Fruit fly (Drosophila melanogaster) whole organism, embryonic: ENCODE data around the gene ClC-a.

Source experiments
- CG10565 ChIP-seq: fragments of 200-800 bp; sonication (Bioruptor generic); optimal IDR thresholded peaks from 3 replicates; lab custom pipeline; 2016; ENCODE audit warnings: missing biosample characterization, mild to moderate bottlenecking, missing genetic modification characterization
- CG11093 ChIP-seq: fragments of 200-800 bp; sonication (Bioruptor generic); IDR thresholded peaks from 3 replicates; pipeline ENCODE4 v1.3.6; 2022; ENCODE audit warnings: missing biosample characterization, missing genetic modification characterization
- CG11247 ChIP-seq: fragments of 200-800 bp; sonication (Bioruptor generic); IDR thresholded peaks from 2 replicates; pipeline ENCODE4 v1.3.6; 2022; ENCODE audit warnings: missing biosample characterization, missing genetic modification characterization
- CG11696 ChIP-seq: fragments of 200-800 bp; sonication (Bioruptor generic); IDR thresholded peaks from 2 replicates; pipeline ENCODE4 v1.3.6; 2022; ENCODE audit warnings: missing biosample characterization, missing genetic modification characterization
- CG1233 ChIP-seq: fragments of 200-800 bp; sonication (Bioruptor generic); optimal IDR thresholded peaks from 4 replicates; lab custom pipeline; 2018; ENCODE audit warnings: missing biosample characterization, mild to moderate bottlenecking, missing genetic modification characterization
- CG13894 ChIP-seq: fragments of 200-800 bp; sonication (Bioruptor generic); optimal IDR thresholded peaks from 3 replicates; lab custom pipeline; 2018; ENCODE audit warnings: missing biosample characterization, mild to moderate bottlenecking, missing genetic modification characterization, moderate library complexity
- CG14050 ChIP-seq: fragments of 200-800 bp; sonication (Bioruptor generic); IDR thresholded peaks from 3 replicates; pipeline ENCODE4 v1.3.6; 2022; ENCODE audit warnings: missing biosample characterization, missing genetic modification characterization
- CG16863 ChIP-seq: fragments of 200-800 bp; sonication (Bioruptor generic); optimal IDR thresholded peaks from 3 replicates; lab custom pipeline; 2016; ENCODE audit warnings: missing biosample characterization, missing genetic modification characterization
- CG17568 ChIP-seq: fragments of 200-800 bp; sonication (Bioruptor generic); optimal IDR thresholded peaks from 2 replicates; lab custom pipeline; 2018; ENCODE audit warnings: missing biosample characterization, mild to moderate bottlenecking, missing genetic modification characterization, moderate library complexity
- CG18262 ChIP-seq: fragments of 200-800 bp; optimal IDR thresholded peaks from 3 replicates; lab custom pipeline; 2019; ENCODE audit warnings: missing biosample characterization, mild to moderate bottlenecking, missing genetic modification characterization, moderate library complexity
- CG2120 ChIP-seq: fragments of 200-800 bp; sonication (Bioruptor generic); optimal IDR thresholded peaks from 3 replicates; lab custom pipeline; 2016; ENCODE audit warnings: missing biosample characterization, missing genetic modification characterization
- CG3281 ChIP-seq: fragments of 200-800 bp; sonication (Bioruptor generic); optimal IDR thresholded peaks from 3 replicates; lab custom pipeline; 2017; ENCODE audit warnings: missing biosample characterization, mild to moderate bottlenecking, missing genetic modification characterization
- CG34376 ChIP-seq: fragments of 200-800 bp; sonication (Bioruptor generic); optimal IDR thresholded peaks from 2 replicates; lab custom pipeline; 2018; ENCODE audit warnings: missing biosample characterization, mild to moderate bottlenecking, missing genetic modification characterization
- CG3995 ChIP-seq: fragments of 200-800 bp; sonication (Bioruptor generic); optimal IDR thresholded peaks from 3 replicates; lab custom pipeline; 2016; ENCODE audit warnings: missing biosample characterization, missing genetic modification characterization
- CG5180 ChIP-seq: fragments of 200-800 bp; sonication (Bioruptor generic); optimal IDR thresholded peaks from 3 replicates; lab custom pipeline; 2017; ENCODE audit warnings: missing biosample characterization, missing genetic modification characterization, mild to moderate bottlenecking, moderate library complexity, missing genetic modification reagents
- CG6254 ChIP-seq: fragments of 200-800 bp; sonication (Bioruptor generic); optimal IDR thresholded peaks from 3 replicates; lab custom pipeline; 2017; ENCODE audit warnings: mild to moderate bottlenecking, missing biosample characterization, missing genetic modification reagents, missing genetic modification characterization
- CG7745 ChIP-seq: fragments of 200-800 bp; sonication (Bioruptor generic); optimal IDR thresholded peaks from 2 replicates; lab custom pipeline; 2018; ENCODE audit warnings: missing biosample characterization, mild to moderate bottlenecking, missing genetic modification characterization, moderate library complexity
- CG7987 ChIP-seq: fragments of 200-800 bp; sonication (Bioruptor generic); optimal IDR thresholded peaks from 2 replicates; lab custom pipeline; 2018; ENCODE audit warnings: missing biosample characterization, mild to moderate bottlenecking, missing genetic modification characterization, moderate library complexity
- D ChIP-seq, 2 experiments: fragments of 200-800 bp in 1 of 2; fragments of >200 bp in 1 of 2; sonication (Bioruptor generic) in 1 of 2; optimal IDR thresholded peaks; 2 replicates in 1 of 2; 3 replicates in 1 of 2; lab custom pipeline; 2017; ENCODE audit warnings: mild to moderate bottlenecking in 1 of 2, missing biosample characterization in 1 of 2, missing genetic modification characterization in 1 of 2, missing genetic modification reagents in 1 of 2
- Dfd ChIP-seq, 2 experiments: fragments of >200 bp; optimal IDR thresholded peaks; 2 replicates each; lab custom pipeline; 2017; ENCODE audit warnings: missing biosample characterization in 2 of 2, missing genetic modification characterization in 2 of 2
- GATAe ChIP-seq: fragments of 200-800 bp; sonication (Bioruptor generic); conservative IDR thresholded peaks from 2 replicates; pipeline ENCODE4 v1.3.6; 2022; ENCODE audit warnings: missing biosample characterization, missing genetic modification characterization
- Gug ChIP-seq: fragments of 200-800 bp; sonication (Bioruptor generic); IDR thresholded peaks from 4 replicates; pipeline ENCODE4 v1.3.6; 2022; ENCODE audit warnings: missing biosample characterization, missing genetic modification characterization
- Hey ChIP-seq: fragments of 200-800 bp; sonication (Bioruptor generic); optimal IDR thresholded peaks from 3 replicates; lab custom pipeline; 2018; ENCODE audit warnings: missing biosample characterization, mild to moderate bottlenecking, missing genetic modification characterization
- Lhr ChIP-seq: fragments of 200-800 bp; sonication (Bioruptor generic); optimal IDR thresholded peaks from 3 replicates; lab custom pipeline; 2017; ENCODE audit warnings: mild to moderate bottlenecking, missing biosample characterization, missing genetic modification reagents, missing genetic modification characterization
- Mad ChIP-seq: fragments of 200-800 bp; sonication (Bioruptor generic); optimal IDR thresholded peaks from 2 replicates; lab custom pipeline; 2016; ENCODE audit warnings: missing biosample characterization, missing genetic modification characterization
- Max ChIP-seq: fragments of 200-800 bp; sonication (Bioruptor generic); optimal IDR thresholded peaks from 2 replicates; lab custom pipeline; 2016; ENCODE audit warnings: missing biosample characterization, mild to moderate bottlenecking, missing genetic modification characterization
- Meics ChIP-seq: fragments of 200-800 bp; sonication (Bioruptor generic); optimal IDR thresholded peaks from 2 replicates; lab custom pipeline; 2017; ENCODE audit warnings: missing biosample characterization, mild to moderate bottlenecking, missing genetic modification characterization
- Mrtf ChIP-seq: fragments of 200-800 bp; sonication (Bioruptor generic); IDR thresholded peaks from 3 replicates; pipeline ENCODE4 v1.3.6; 2022; ENCODE audit warnings: missing biosample characterization, missing genetic modification characterization
- bbx ChIP-seq: fragments of 200-800 bp; sonication (Bioruptor generic); IDR thresholded peaks from 2 replicates; pipeline ENCODE4 v1.3.6; 2022; ENCODE audit warnings: missing biosample characterization, missing genetic modification characterization; ENCODE audit not compliant: partially characterized antibody
- cas ChIP-seq: fragments of 200-800 bp; sonication (Bioruptor generic); IDR thresholded peaks from 2 replicates; pipeline ENCODE4 v1.3.6; 2022; ENCODE audit warnings: missing biosample characterization, missing genetic modification characterization
- cato ChIP-seq: fragments of 200-800 bp; sonication (Bioruptor generic); optimal IDR thresholded peaks from 2 replicates; lab custom pipeline; 2016; ENCODE audit warnings: missing biosample characterization, missing genetic modification characterization, borderline replicate concordance
- dpn ChIP-seq, 2 experiments: fragments of 200-800 bp; sonication (Bioruptor generic); optimal IDR thresholded peaks; 3 replicates each; lab custom pipeline; 2016; ENCODE audit warnings: missing biosample characterization in 2 of 2, missing genetic modification characterization in 2 of 2
- emc ChIP-seq: fragments of 200-800 bp; sonication (Bioruptor generic); optimal IDR thresholded peaks from 2 replicates; lab custom pipeline; 2016; ENCODE audit warnings: missing biosample characterization, missing genetic modification characterization
- ems ChIP-seq: fragments of 200-800 bp; sonication (Bioruptor generic); optimal IDR thresholded peaks from 3 replicates; lab custom pipeline; 2016; ENCODE audit warnings: missing biosample characterization, missing genetic modification characterization
- fd96Cb ChIP-seq: fragments of 200-800 bp; sonication (Bioruptor generic); optimal IDR thresholded peaks from 2 replicates; lab custom pipeline; 2018; ENCODE audit warnings: missing biosample characterization, mild to moderate bottlenecking, missing genetic modification characterization, moderate library complexity
- ftz-f1 ChIP-seq: fragments of 200-800 bp; sonication (Bioruptor generic); optimal IDR thresholded peaks from 2 replicates; lab custom pipeline; 2016; ENCODE audit warnings: missing biosample characterization, missing genetic modification characterization
- inv ChIP-seq: fragments of 200-800 bp; sonication (Bioruptor generic); IDR thresholded peaks from 2 replicates; pipeline ENCODE4 v1.3.6; 2022; ENCODE audit warnings: missing biosample characterization, missing genetic modification characterization; ENCODE audit not compliant: partially characterized antibody
- kah ChIP-seq: fragments of 200-800 bp; sonication (Bioruptor generic); optimal IDR thresholded peaks from 2 replicates; lab custom pipeline; 2018; ENCODE audit warnings: missing biosample characterization, mild to moderate bottlenecking, missing genetic modification characterization
- mld ChIP-seq: fragments of 200-800 bp; sonication (Bioruptor generic); IDR thresholded peaks from 3 replicates; pipeline ENCODE4 v1.3.6; 2022; ENCODE audit warnings: missing biosample characterization, missing genetic modification characterization; ENCODE audit not compliant: partially characterized antibody
- nerfin-1 ChIP-seq: fragments of 200-800 bp; sonication (Bioruptor generic); optimal IDR thresholded peaks from 3 replicates; lab custom pipeline; 2019; ENCODE audit warnings: missing biosample characterization, mild to moderate bottlenecking, missing genetic modification characterization, moderate library complexity
- sens ChIP-seq: fragments of 200-800 bp; sonication (Bioruptor generic); peaks from one replicate; lab custom pipeline; 2016; ENCODE audit warnings: missing biosample characterization, missing genetic modification characterization
- shn ChIP-seq: fragments of 200-800 bp; sonication (Bioruptor generic); optimal IDR thresholded peaks from 3 replicates; lab custom pipeline; 2016; ENCODE audit warnings: missing biosample characterization, missing genetic modification characterization
- stwl ChIP-seq: fragments of 200-800 bp; sonication (Bioruptor generic); optimal IDR thresholded peaks from 3 replicates; lab custom pipeline; 2018; ENCODE audit warnings: missing biosample characterization, mild to moderate bottlenecking, missing genetic modification characterization, moderate library complexity
- twi ChIP-seq: fragments of 200-800 bp; optimal IDR thresholded peaks from 2 replicates; lab custom pipeline; 2019; ENCODE audit warnings: missing biosample characterization, mild to moderate bottlenecking, missing genetic modification characterization, moderate library complexity
- unpg ChIP-seq: fragments of 200-800 bp; sonication (Bioruptor generic); optimal IDR thresholded peaks from 3 replicates; lab custom pipeline; 2018; ENCODE audit warnings: missing biosample characterization, mild to moderate bottlenecking, missing genetic modification characterization, moderate library complexity
- wek ChIP-seq: fragments of 200-800 bp; sonication (Bioruptor generic); optimal IDR thresholded peaks from 3 replicates; lab custom pipeline; 2018; ENCODE audit warnings: missing biosample characterization, mild to moderate bottlenecking, missing genetic modification characterization, moderate library complexity
- z ChIP-seq: fragments of 200-800 bp; sonication (Bioruptor generic); IDR thresholded peaks from 3 replicates; pipeline ENCODE4 v1.3.6; 2022; ENCODE audit warnings: missing biosample characterization, missing genetic modification characterization

ClC-a gene

DNA sequence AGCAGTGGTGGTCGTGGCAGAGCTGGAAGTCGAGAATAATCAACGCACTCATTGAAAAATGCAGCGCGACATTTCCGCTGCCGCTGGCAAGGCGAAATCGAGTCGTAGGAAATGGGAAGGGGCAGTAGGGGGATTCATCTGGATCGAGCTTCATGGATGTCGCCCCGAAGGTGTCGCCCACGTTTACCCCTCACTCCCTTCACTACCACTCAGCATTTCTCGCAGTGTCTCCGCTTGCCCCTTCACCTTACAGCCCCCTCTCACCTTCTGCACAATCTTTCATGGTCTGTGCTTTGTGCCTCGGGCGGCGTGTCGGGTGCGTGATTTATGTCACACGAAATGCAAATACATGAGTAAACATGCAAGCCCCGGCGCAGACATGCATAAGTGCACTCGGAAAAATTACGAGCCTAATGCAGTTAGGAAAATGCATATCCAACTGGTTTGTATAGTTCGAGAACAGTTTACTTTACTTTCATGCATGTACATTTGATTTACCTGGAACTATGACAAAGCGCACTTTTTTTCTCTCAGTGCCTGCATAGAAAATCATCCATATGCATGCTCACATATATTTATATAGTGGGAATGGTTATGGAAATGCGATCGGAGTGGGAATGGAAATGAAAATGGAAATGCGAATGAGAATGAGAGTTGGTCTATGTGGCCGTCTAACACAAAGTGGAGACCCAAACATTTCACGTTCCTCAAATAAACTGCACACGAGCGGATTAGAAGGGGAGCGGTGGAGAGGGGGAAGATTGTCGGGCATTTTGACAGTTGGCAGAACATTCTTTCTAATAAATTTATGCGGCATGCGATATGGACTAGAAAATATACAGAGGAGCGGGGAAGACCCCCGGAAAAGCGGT is 36.6 kb upstream of the ClC-a start (continued):
- TF ChIP-seq CG6254 (GFP tag; lab: Kevin White, UChicago): peak; percentile 91
- TF ChIP-seq CG3995 (GFP tag; lab: Kevin White, UChicago): no peak
- TF ChIP-seq ftz-f1: no peak
- peak; percentile 49; the same call in 1 of the 2 replicates for TF ChIP-seq CG11696 (GFP tag; lab: Robert Waterston, UW)
- peak; percentile 67 for TF ChIP-seq CG10565 (GFP tag; lab: Kevin White, UChicago)
- TF ChIP-seq Dfd (GFP tag; optimal IDR thresholded peaks at IDR 0.05; lab: Kevin White, UChicago): no peak
- peak; percentile 86 for TF ChIP-seq Mrtf (GFP tag; lab: Robert Waterston, UW)
- TF ChIP-seq CG11093 (GFP tag; lab: Robert Waterston, UW): peak; percentile 92
- no peak for TF ChIP-seq CG34376 (GFP tag; lab: Kevin White, UChicago)
- TF ChIP-seq CG16863 (GFP tag; lab: Kevin White, UChicago): peak; percentile 90
- peak; percentile 80 for TF ChIP-seq CG14050
- TF ChIP-seq CG3281 (GFP tag; lab: Kevin White, UChicago): peak; percentile 26
- no peak for TF ChIP-seq mld (GFP tag; lab: Robert Waterston, UW)
- TF ChIP-seq kah (GFP tag; lab: Kevin White, UChicago): peak; percentile 82
- TF ChIP-seq z (GFP tag; lab: Robert Waterston, UW): peak; percentile 64; the same call in 2 of the 3 replicates
- peak; percentile 81 for TF ChIP-seq wek (GFP tag; lab: Kevin White, UChicago)
- TF ChIP-seq sens (GFP tag; lab: Kevin White, UChicago): peak; percentile 99
- peak; percentile 92 for TF ChIP-seq unpg
- peak; percentile 73 for TF ChIP-seq CG5180 (GFP tag; lab: Kevin White, UChicago)
- no peak for TF ChIP-seq inv (GFP tag; lab: Robert Waterston, UW)
- TF ChIP-seq Mad: peak; percentile 84
- TF ChIP-seq Lhr (GFP tag; lab: Kevin White, UChicago): peak; percentile 86
- peak; percentile 84 for TF ChIP-seq Max (GFP tag; lab: Kevin White, UChicago)
- TF ChIP-seq stwl (tag; lab: Kevin White, UChicago): peak; percentile 3
- TF ChIP-seq emc (GFP tag; lab: Kevin White, UChicago): peak; percentile 36
- TF ChIP-seq CG17568 (GFP tag; lab: Kevin White, UChicago): peak; percentile 75
- TF ChIP-seq bbx (GFP tag; lab: Robert Waterston, UW): no peak
- peak; percentile 88 for TF ChIP-seq ems
- peak; percentile 86 to 92 for TF ChIP-seq dpn (GFP tag; optimal IDR thresholded peaks at IDR 0.05; lab: Kevin White, UChicago)
- peak; percentile 96 for TF ChIP-seq CG18262 (tag; lab: Kevin White, UChicago)
- TF ChIP-seq cas (GFP tag; lab: Robert Waterston, UW): no peak
- TF ChIP-seq cato (GFP tag; lab: Kevin White, UChicago): peak; percentile 76
- TF ChIP-seq Hey (tag; lab: Kevin White, UChicago): peak; percentile 23
- peak; percentile 82 for TF ChIP-seq CG1233 (GFP tag; lab: Kevin White, UChicago)
- peak; percentile 87 for TF ChIP-seq twi (tag; lab: Kevin White, UChicago)
- peak; percentile 90 for TF ChIP-seq Gug (GFP tag; lab: Robert Waterston, UW)
- TF ChIP-seq D (optimal IDR thresholded peaks at IDR 0.05; lab: Kevin White, UChicago): no peak
- TF ChIP-seq D (GFP tag; optimal IDR thresholded peaks at IDR 0.05; lab: Kevin White, UChicago): peak; percentile 96
- no peak for TF ChIP-seq CG7745 (tag; lab: Kevin White, UChicago)
- TF ChIP-seq fd96Cb (tag; lab: Kevin White, UChicago): peak; percentile 96
- peak; percentile 34 for TF ChIP-seq Meics
- TF ChIP-seq CG13894 (tag; lab: Kevin White, UChicago): no peak
- TF ChIP-seq nerfin-1 (tag; lab: Kevin White, UChicago): peak; percentile 89
- peak; percentile 78 for TF ChIP-seq CG11247 (GFP tag; lab: Robert Waterston, UW)
- TF ChIP-seq GATAe: no peak
- TF ChIP-seq CG7987 (GFP tag; lab: Kevin White, UChicago): peak; percentile 68
- peak; percentile 81 for TF ChIP-seq shn (GFP tag; lab: Kevin White, UChicago)
- no peak for TF ChIP-seq CG2120 (GFP tag; lab: Kevin White, UChicago)
